Worm (Caenorhabditis elegans) whole organism, L3 larva: ENCODE data around the gene T08B6.9.

Source experiments
- ama-1 ChIP-seq: fragments of 150-350 bp; optimal IDR thresholded peaks from 2 replicates; lab custom pipeline; 2018
- egl-5 ChIP-seq: fragments of 150-350 bp; optimal IDR thresholded peaks from 2 replicates; lab custom pipeline; 2017; ENCODE audit warnings: missing biosample characterization, missing genetic modification reagents, missing genetic modification characterization, inconsistent platforms
- nhr-11 ChIP-seq: fragments of 150-350 bp; optimal IDR thresholded peaks from 2 replicates; lab custom pipeline; 2014; ENCODE audit warnings: missing biosample characterization, missing genetic modification characterization
- unc-62 ChIP-seq: fragments of 150-350 bp; sonication (generic microtip); optimal IDR thresholded peaks from 4 replicates; lab custom pipeline; 2014; ENCODE audit warnings: missing biosample characterization, missing genetic modification reagents, missing genetic modification characterization

DNA sequence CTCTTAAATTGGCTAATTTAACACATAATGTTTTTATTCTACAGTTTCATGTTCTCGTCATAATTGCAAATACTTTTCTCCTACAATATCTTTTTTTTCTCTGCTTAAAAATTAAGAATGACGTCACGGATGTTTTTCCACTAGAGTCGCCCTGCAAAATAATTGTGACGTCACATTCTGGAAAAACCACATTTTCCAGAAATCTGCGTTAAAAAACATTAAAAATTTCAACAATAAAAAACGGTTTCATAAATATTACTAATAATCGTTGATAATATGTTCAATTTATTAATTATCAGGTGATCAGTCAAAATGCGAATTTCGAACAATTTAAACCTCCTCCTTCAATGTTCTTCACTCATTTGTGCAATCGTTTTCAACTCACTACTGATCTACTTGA, 6.7 kb upstream of the T08B6.9 start, which contains the start of gene str-166:
- no peak for TF ChIP-seq nhr-11 (tag; lab: Kevin White, UChicago)
- no peak for TF ChIP-seq unc-62
- TF ChIP-seq ama-1 (lab: Kevin White, UChicago), result no peak
- TF ChIP-seq egl-5 (tag; lab: Kevin White, UChicago), result no peak
